Worm (Caenorhabditis elegans) whole organism, L1 larva: ENCODE results near the gene K09A11.1.

Experiments used
- C04F5.9 ChIP-seq: sonication (generic microtip); optimal IDR thresholded peaks from 2 replicates; lab custom pipeline; 2016; ENCODE audit warnings: missing genetic modification characterization, missing compliant biosample characterization
- C34B4.2 ChIP-seq: sonication (generic microtip); optimal IDR thresholded peaks from 2 replicates; lab custom pipeline; 2017; ENCODE audit warnings: mild to moderate bottlenecking, missing genetic modification characterization, missing compliant biosample characterization
- Y116A8C.19 ChIP-seq: sonication (generic microtip); optimal IDR thresholded peaks from 2 replicates; lab custom pipeline; 2016; ENCODE audit warnings: missing compliant biosample characterization, missing genetic modification characterization, borderline replicate concordance
- aha-1 ChIP-seq: fragments of 150-350 bp; optimal IDR thresholded peaks from 2 replicates; lab custom pipeline; 2014; ENCODE audit warnings: missing biosample characterization, missing genetic modification characterization
- aly-2 ChIP-seq: fragments of 150-350 bp; optimal IDR thresholded peaks from 2 replicates; lab custom pipeline; 2014; ENCODE audit warnings: missing biosample characterization, missing genetic modification characterization
- ama-1 ChIP-seq: fragments of 150-350 bp; optimal IDR thresholded peaks from 2 replicates; lab custom pipeline; 2014
- blmp-1 ChIP-seq: fragments of 150-350 bp; optimal IDR thresholded peaks from 2 replicates; lab custom pipeline; 2014; ENCODE audit warnings: missing biosample characterization, missing genetic modification characterization
- ceh-63 ChIP-seq: fragments of 200-800 bp; sonication (Bioruptor generic); optimal IDR thresholded peaks from 2 replicates; lab custom pipeline; 2018; ENCODE audit warnings: mild to moderate bottlenecking, missing genetic modification characterization, missing compliant biosample characterization
- ceh-8 ChIP-seq: fragments of 200-800 bp; sonication (Bioruptor generic); optimal IDR thresholded peaks from 2 replicates; lab custom pipeline; 2018; ENCODE audit warnings: mild to moderate bottlenecking, missing genetic modification characterization, moderate library complexity, missing compliant biosample characterization
- ceh-82 ChIP-seq, 3 experiments: fragments of 150-350 bp in 1 of 3; sonication (generic microtip) in 2 of 3; optimal IDR thresholded peaks; 2 replicates each; lab custom pipeline; 2014 to 2017; ENCODE audit warnings: missing biosample characterization in 3 of 3, missing genetic modification characterization in 3 of 3
- ces-1 ChIP-seq: fragments of 150-350 bp; optimal IDR thresholded peaks from 2 replicates; lab custom pipeline; 2014; ENCODE audit warnings: missing biosample characterization, missing genetic modification reagents, missing genetic modification characterization
- dpl-1 ChIP-seq, 3 experiments: fragments of 150-350 bp in 2 of 3; sonication (generic microtip) in 1 of 3; optimal IDR thresholded peaks; 2 replicates each; lab custom pipeline; 2014 to 2017; ENCODE audit warnings: missing biosample characterization in 3 of 3, missing genetic modification characterization in 3 of 3, missing genetic modification reagents in 3 of 3
- dsc-1 ChIP-seq: sonication (generic microtip); optimal IDR thresholded peaks from 2 replicates; lab custom pipeline; 2016; ENCODE audit warnings: mild to moderate bottlenecking, missing genetic modification characterization, missing compliant biosample characterization
- efl-1 ChIP-seq, 4 experiments: fragments of 150-350 bp; optimal IDR thresholded peaks in 3 of 4; peaks in 1 of 4; 1 replicate in 1 of 4; 2 replicates in 3 of 4; lab custom pipeline; 2014; ENCODE audit warnings: missing biosample characterization in 2 of 4, missing genetic modification characterization in 2 of 4, missing genetic modification reagents in 2 of 4
- efl-3 ChIP-seq: fragments of 200-800 bp; sonication (Bioruptor generic); optimal IDR thresholded peaks from 2 replicates; lab custom pipeline; 2018; ENCODE audit warnings: mild to moderate bottlenecking, missing genetic modification characterization, missing compliant biosample characterization
- egl-27 ChIP-seq, 2 experiments: fragments of 150-350 bp in 1 of 2; sonication (generic microtip); optimal IDR thresholded peaks; 3 replicates each; lab custom pipeline; 2017 to 2018; ENCODE audit warnings: missing biosample characterization in 2 of 2, missing genetic modification characterization in 2 of 2, missing genetic modification reagents in 2 of 2
- elt-2 ChIP-seq: sonication (generic microtip); optimal IDR thresholded peaks from 2 replicates; lab custom pipeline; 2016; ENCODE audit warnings: missing genetic modification characterization, mild to moderate bottlenecking, inconsistent platforms, missing compliant biosample characterization, missing genetic modification reagents
- elt-3 ChIP-seq, 6 experiments: fragments of 150-350 bp in 1 of 6; sonication (generic microtip); optimal IDR thresholded peaks; 2 replicates each; lab custom pipeline; 2017 to 2018; ENCODE audit warnings: missing biosample characterization in 6 of 6, missing genetic modification characterization in 6 of 6, inconsistent platforms in 1 of 6
- fkh-8 ChIP-seq: sonication (generic microtip); optimal IDR thresholded peaks from 2 replicates; lab custom pipeline; 2016; ENCODE audit warnings: mild to moderate bottlenecking, missing genetic modification characterization, missing compliant biosample characterization
- fos-1 ChIP-seq: fragments of 150-350 bp; optimal IDR thresholded peaks from 2 replicates; lab custom pipeline; 2014; ENCODE audit warnings: missing biosample characterization, missing genetic modification characterization
- grh-1 ChIP-seq: fragments of 200-800 bp; sonication (Bioruptor generic); IDR thresholded peaks from 2 replicates; pipeline ENCODE4 v1.3.6; 2022; ENCODE audit warnings: missing genetic modification reagents, missing genetic modification characterization, missing compliant biosample characterization
- hlh-4 ChIP-seq: sonication (generic microtip); optimal IDR thresholded peaks from 2 replicates; lab custom pipeline; 2016; ENCODE audit warnings: mild to moderate bottlenecking, missing genetic modification characterization, missing compliant biosample characterization
- hpl-2 ChIP-seq: fragments of 150-350 bp; optimal IDR thresholded peaks from 2 replicates; lab custom pipeline; 2014; ENCODE audit warnings: missing biosample characterization, missing genetic modification reagents, missing genetic modification characterization
- irx-1 ChIP-seq: sonication (generic microtip); optimal IDR thresholded peaks from 2 replicates; lab custom pipeline; 2016; ENCODE audit warnings: missing genetic modification characterization, missing compliant biosample characterization
- lin-14 ChIP-seq: fragments of 200-800 bp; sonication (Bioruptor generic); optimal IDR thresholded peaks from 2 replicates; lab custom pipeline; 2018; ENCODE audit warnings: mild to moderate bottlenecking, missing genetic modification characterization, moderate library complexity, missing compliant biosample characterization
- lin-39 ChIP-seq: fragments of 150-350 bp; optimal IDR thresholded peaks from 2 replicates; lab custom pipeline; 2014; ENCODE audit warnings: missing biosample characterization, missing genetic modification reagents, missing genetic modification characterization
- lsy-2 ChIP-seq, 2 experiments: fragments of 150-350 bp; optimal IDR thresholded peaks; 2 replicates each; lab custom pipeline; 2014; ENCODE audit warnings: missing biosample characterization in 2 of 2, missing genetic modification characterization in 2 of 2
- mdl-1 ChIP-seq, 2 experiments: fragments of 150-350 bp; optimal IDR thresholded peaks; 2 replicates each; lab custom pipeline; 2014 to 2017; ENCODE audit warnings: missing biosample characterization in 2 of 2, missing genetic modification characterization in 2 of 2, inconsistent platforms in 1 of 2
- mef-2 ChIP-seq: fragments of 150-350 bp; optimal IDR thresholded peaks from 2 replicates; lab custom pipeline; 2014; ENCODE audit warnings: missing biosample characterization, missing genetic modification characterization
- nhr-19 ChIP-seq: fragments of 200-800 bp; sonication (Bioruptor generic); conservative IDR thresholded peaks from 2 replicates; pipeline ENCODE4 v1.3.6; 2022; ENCODE audit warnings: missing genetic modification characterization, missing compliant biosample characterization
- nhr-20 ChIP-seq: sonication (generic microtip); optimal IDR thresholded peaks from 2 replicates; lab custom pipeline; 2016; ENCODE audit warnings: mild to moderate bottlenecking, missing genetic modification characterization, missing compliant biosample characterization
- nhr-84 ChIP-seq: sonication (generic microtip); optimal IDR thresholded peaks from 2 replicates; lab custom pipeline; 2017; ENCODE audit warnings: missing biosample characterization, missing genetic modification characterization
- nhr-85 ChIP-seq: sonication (generic microtip); peaks from one replicate; lab custom pipeline; 2016; ENCODE audit warnings: missing genetic modification characterization, inconsistent platforms, missing compliant biosample characterization
- pqm-1 ChIP-seq: sonication (generic microtip); optimal IDR thresholded peaks from 3 replicates; lab custom pipeline; 2017; ENCODE audit warnings: missing biosample characterization, missing genetic modification characterization
- rnt-1 ChIP-seq: sonication (generic microtip); optimal IDR thresholded peaks from 2 replicates; lab custom pipeline; 2016; ENCODE audit warnings: mild to moderate bottlenecking, missing genetic modification characterization, moderate library complexity, missing compliant biosample characterization
- skn-1 ChIP-seq: fragments of 150-350 bp; optimal IDR thresholded peaks from 2 replicates; lab custom pipeline; 2014; ENCODE audit warnings: missing biosample characterization, missing genetic modification characterization
- sup-37 ChIP-seq: fragments of 200-800 bp; sonication (Bioruptor generic); optimal IDR thresholded peaks from 2 replicates; lab custom pipeline; 2018; ENCODE audit warnings: mild to moderate bottlenecking, missing genetic modification characterization, missing compliant biosample characterization
- tbx-2 ChIP-seq: sonication (generic microtip); optimal IDR thresholded peaks from 2 replicates; lab custom pipeline; 2016; ENCODE audit warnings: missing genetic modification characterization, missing compliant biosample characterization
- unc-62 ChIP-seq: fragments of 150-350 bp; optimal IDR thresholded peaks from 2 replicates; lab custom pipeline; 2014; ENCODE audit warnings: missing biosample characterization, missing genetic modification reagents, missing genetic modification characterization
- unc-86 ChIP-seq: sonication (generic microtip); optimal IDR thresholded peaks from 2 replicates; lab custom pipeline; 2016; ENCODE audit warnings: missing genetic modification characterization, missing compliant biosample characterization
- xbp-1 ChIP-seq: sonication (generic microtip); optimal IDR thresholded peaks from 2 replicates; lab custom pipeline; 2016; ENCODE audit warnings: missing genetic modification characterization, missing compliant biosample characterization
- zag-1 ChIP-seq: fragments of 150-350 bp; optimal IDR thresholded peaks from 2 replicates; lab custom pipeline; 2014; ENCODE audit warnings: missing biosample characterization, missing genetic modification characterization
- zip-4 ChIP-seq: fragments of 200-800 bp; sonication (Bioruptor generic); optimal IDR thresholded peaks from 2 replicates; lab custom pipeline; 2018; ENCODE audit warnings: mild to moderate bottlenecking, missing genetic modification characterization, moderate library complexity, missing compliant biosample characterization
- ztf-11 ChIP-seq, 2 experiments: sonication (generic microtip); optimal IDR thresholded peaks; 2 replicates each; lab custom pipeline; 2016 to 2017; ENCODE audit warnings: missing genetic modification characterization in 2 of 2, missing biosample characterization in 1 of 2, missing compliant biosample characterization in 1 of 2

K09A11.1 gene

DNA sequence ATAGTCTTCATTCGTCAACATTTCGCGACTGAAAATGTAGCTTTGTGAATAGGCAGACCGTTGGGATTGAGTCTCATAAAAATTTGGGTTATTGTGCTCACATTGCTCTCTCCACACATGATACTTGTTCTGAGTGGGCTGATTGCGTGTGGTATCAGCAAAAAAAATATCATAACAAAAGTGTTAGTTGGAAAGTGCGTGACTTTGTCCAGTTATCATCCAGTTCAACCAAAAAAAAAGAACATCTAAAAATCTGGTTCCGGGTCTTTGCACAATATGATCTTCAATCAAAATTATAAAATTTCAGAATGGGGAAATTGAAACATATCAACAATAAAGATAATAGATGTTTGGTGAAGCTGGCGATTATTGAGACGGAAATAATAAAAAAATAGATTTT lies 38.2 kb downstream of the K09A11.1 start, which contains the start of gene srd-39:
Gene srd-39 (minus strand): TSS at position 101 of the 400 bp plus-strand sequence.
- TF ChIP-seq ces-1 (GFP tag; lab: Kevin White, UChicago): no peak
- no peak for TF ChIP-seq efl-3
- no peak for TF ChIP-seq efl-1 (optimal IDR thresholded peaks at IDR 0.05; lab: Kevin White, UChicago)
- TF ChIP-seq efl-1 (GFP tag; optimal IDR thresholded peaks at IDR 0.05 in 1 of 2; lab: Kevin White, UChicago): peak in 1 of 2 experiments; percentile 74
- TF ChIP-seq grh-1: no peak
- no peak for TF ChIP-seq tbx-2 (tag; lab: Kevin White, UChicago)
- TF ChIP-seq ama-1 (lab: Kevin White, UChicago): no peak

ce11 chrX:13303357-13303756 lies 41.1 kb downstream of the K09A11.1 start, which contains the start of gene srd-42:
srd-42 (minus strand) TSS chrX:13303457.
- TF ChIP-seq ceh-8 (GFP tag; lab: Kevin White, UChicago): peak; percentile 69
- TF ChIP-seq skn-1 (tag; lab: Kevin White, UChicago): no peak
- no peak for TF ChIP-seq fos-1
- TF ChIP-seq elt-3 (tag; optimal IDR thresholded peaks at IDR 0.05; lab: Kevin White, UChicago): no peak

ce11 chrX:13305779-13306178 lies 43.5 kb downstream of the K09A11.1 start, which contains the start of gene srd-43:
srd-43 (minus strand) TSS chrX:13305844.
- TF ChIP-seq C04F5.9 (tag; lab: Kevin White, UChicago) (no peak), ceh-8 (GFP tag; lab: Kevin White, UChicago) (peak; percentile 33)

DNA sequence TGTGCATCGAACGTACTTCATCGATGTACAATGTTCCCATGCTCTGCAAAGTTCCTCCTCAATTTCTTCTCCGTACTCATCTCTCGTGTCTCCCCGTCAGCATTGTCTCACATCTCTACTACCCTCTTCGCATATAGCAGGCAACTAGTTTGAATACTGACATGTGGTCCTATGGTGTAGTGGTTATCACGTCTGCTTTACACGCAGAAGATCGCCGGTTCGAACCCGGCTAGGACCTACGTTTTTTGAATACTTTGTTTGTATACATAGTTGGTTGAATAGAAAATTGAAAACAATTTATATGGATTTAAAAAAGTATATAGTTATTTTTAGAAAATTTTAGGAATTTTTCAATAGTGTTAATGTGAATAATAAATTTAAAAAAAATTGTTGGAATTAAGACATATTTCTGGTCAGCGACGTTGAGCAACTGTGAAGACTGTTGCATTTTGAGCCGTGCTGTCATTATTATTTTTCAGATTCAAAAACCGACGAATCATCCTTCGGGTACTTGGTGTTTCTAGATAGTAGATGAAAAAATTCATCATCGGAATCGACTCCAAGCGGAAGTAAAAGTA lies 44.7 kb downstream of the K09A11.1 start:
- peak; percentile 83 for TF ChIP-seq nhr-19 (GFP tag; lab: Robert Waterston, UW)
- TF ChIP-seq irx-1: peak; percentile 52
- TF ChIP-seq nhr-20: peak; percentile 81
- no peak for TF ChIP-seq aha-1 (tag; lab: Kevin White, UChicago)
- no peak for TF ChIP-seq nhr-84 (tag; lab: Kevin White, UChicago)
- TF ChIP-seq efl-3: no peak
- TF ChIP-seq zip-4: no peak
- peak; percentile 7 for TF ChIP-seq sup-37 (GFP tag; lab: Kevin White, UChicago)
- TF ChIP-seq lin-39 (tag; lab: Kevin White, UChicago): peak; percentile 24
- TF ChIP-seq fkh-8 (tag; lab: Kevin White, UChicago): peak; percentile 80
- TF ChIP-seq blmp-1 (tag; lab: Kevin White, UChicago): peak; percentile 58
- TF ChIP-seq nhr-85: peak; percentile 54
- peak in 1 of 2 experiments; percentile 88 for TF ChIP-seq mdl-1 (tag; optimal IDR thresholded peaks at IDR 0.05; lab: Kevin White, UChicago)
- no peak for TF ChIP-seq ceh-63 (GFP tag; lab: Kevin White, UChicago)
- TF ChIP-seq rnt-1 (tag; lab: Kevin White, UChicago): peak; percentile 83
- TF ChIP-seq unc-62 (GFP tag; lab: Kevin White, UChicago): no peak
- TF ChIP-seq pqm-1 (tag; lab: Kevin White, UChicago): no peak
- no peak for TF ChIP-seq ama-1 (lab: Kevin White, UChicago)
- TF ChIP-seq elt-2 (tag; lab: Kevin White, UChicago): peak; percentile 31
- peak; percentile 70 for TF ChIP-seq xbp-1 (tag; lab: Kevin White, UChicago)
- peak; percentile 32 to 46 for TF ChIP-seq efl-1 (optimal IDR thresholded peaks at IDR 0.05; lab: Kevin White, UChicago)
- peak in 1 of 2 experiments; percentile 91 for TF ChIP-seq efl-1 (GFP tag; optimal IDR thresholded peaks at IDR 0.05 in 1 of 2; lab: Kevin White, UChicago)
- peak; percentile 65 to 79 for TF ChIP-seq lsy-2 (tag; optimal IDR thresholded peaks at IDR 0.05; lab: Kevin White, UChicago)
- TF ChIP-seq ceh-82 (tag; optimal IDR thresholded peaks at IDR 0.05; lab: Kevin White, UChicago): peak; percentile 11 to 73 (median 65)
- peak in 2 of 6 experiments; percentile 60 to 88 for TF ChIP-seq elt-3 (tag; optimal IDR thresholded peaks at IDR 0.05; lab: Kevin White, UChicago)
- TF ChIP-seq tbx-2 (tag; lab: Kevin White, UChicago): peak; percentile 72
- TF ChIP-seq aly-2 (tag; lab: Kevin White, UChicago): peak; percentile 50
- no peak for TF ChIP-seq hlh-4 (tag; lab: Kevin White, UChicago)
- TF ChIP-seq C34B4.2 (tag; lab: Kevin White, UChicago): no peak
- peak; percentile 58 for TF ChIP-seq unc-86 (tag; lab: Kevin White, UChicago)
- TF ChIP-seq Y116A8C.19 (tag; lab: Kevin White, UChicago): no peak
- TF ChIP-seq dsc-1 (tag; lab: Kevin White, UChicago): peak; percentile 84
- TF ChIP-seq hpl-2 (GFP tag; lab: Kevin White, UChicago): peak; percentile 45
- peak in 1 of 2 experiments; percentile 63 for TF ChIP-seq ztf-11 (tag; optimal IDR thresholded peaks at IDR 0.05; lab: Kevin White, UChicago)
- peak; percentile 88 for TF ChIP-seq lin-14 (GFP tag; lab: Kevin White, UChicago)
- TF ChIP-seq zag-1 (tag; lab: Kevin White, UChicago): no peak
- TF ChIP-seq mef-2 (tag; lab: Kevin White, UChicago): peak; percentile 12
- peak in 1 of 2 experiments; percentile 59 for TF ChIP-seq egl-27 (tag; optimal IDR thresholded peaks at IDR 0.05; lab: Kevin White, UChicago)
- peak in 2 of 3 experiments; percentile 40 to 43 for TF ChIP-seq dpl-1 (GFP tag; optimal IDR thresholded peaks at IDR 0.05; lab: Kevin White, UChicago)
